Worm (Caenorhabditis elegans): ENCODE data around the gene R10E9.2.

- TF ChIP-seq unc-42 (tag; optimal IDR thresholded peaks at IDR 0.05): no peak
- TF ChIP-seq dmd-4 (tag; optimal IDR thresholded peaks at IDR 0.05; ENCODE audit: borderline replicate concordance): no peak
- TF ChIP-seq nhr-11 (tag; optimal IDR thresholded peaks at IDR 0.05): no peak
- no peak for TF ChIP-seq unc-55 (GFP tag; optimal IDR thresholded peaks at IDR 0.05)
- no peak for TF ChIP-seq rnt-1 (tag; optimal IDR thresholded peaks at IDR 0.05)
- no peak for TF ChIP-seq nhr-232 (tag; optimal IDR thresholded peaks at IDR 0.05)
- TF ChIP-seq pqm-1 (tag; optimal IDR thresholded peaks at IDR 0.05): no peak
- TF ChIP-seq F13H6.1 (tag; optimal IDR thresholded peaks at IDR 0.05): no peak
Measured at ce11 chrIII:3914049-3914448, 50.1 kb downstream of the R10E9.2 start, which contains the start of gene pat-3.

Data from whole organism, late embryonic.